Fruit fly (Drosophila melanogaster) whole organism: ENCODE data around the gene CG15628.

Experiments used
- CG8478 ChIP-seq: fragments of >200 bp; optimal IDR thresholded peaks from 2 replicates; lab custom pipeline; 2018; ENCODE audit warnings: inconsistent platforms
- Dll ChIP-seq: fragments of >200 bp; optimal IDR thresholded peaks from 2 replicates; lab custom pipeline; 2017
- EcR ChIP-seq, 2 experiments: fragments of >200 bp; optimal IDR thresholded peaks; 2 replicates each; lab custom pipeline; 2017; ENCODE audit warnings: missing biosample characterization in 2 of 2, missing genetic modification characterization in 2 of 2, missing genetic modification reagents in 2 of 2
- pan ChIP-seq: fragments of >200 bp; optimal IDR thresholded peaks from 2 replicates; lab custom pipeline; 2017
- psq ChIP-seq: fragments of >200 bp; optimal IDR thresholded peaks from 2 replicates; lab custom pipeline; 2017
- usp ChIP-seq: fragments of >200 bp; optimal IDR thresholded peaks from 2 replicates; lab custom pipeline; 2017; ENCODE audit warnings: missing biosample characterization, missing genetic modification characterization, mixed read lengths

CG15628 gene

DNA sequence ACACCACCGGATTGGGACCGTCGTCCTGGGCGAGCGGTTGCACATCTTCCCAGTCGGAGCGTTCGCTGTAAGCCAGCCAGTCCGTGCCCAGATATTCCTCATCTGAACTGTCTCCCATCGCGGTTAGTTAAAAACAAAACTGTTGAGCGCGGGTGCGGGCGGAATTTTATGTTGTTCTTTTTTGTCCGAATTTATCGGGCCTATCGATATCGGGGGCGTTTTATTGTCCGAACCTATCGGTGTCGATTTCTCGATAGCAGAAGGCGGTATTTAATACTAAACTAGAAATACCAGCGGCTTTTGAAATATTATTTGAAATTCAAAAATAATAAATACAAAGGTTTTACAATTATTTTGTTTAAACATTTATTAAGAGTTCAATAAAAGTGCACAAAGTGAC, 8.9 kb downstream of the CG15628 start, which contains the start of gene Fnta:
Gene Fnta (minus strand): TSS at position 204 of the 400 bp plus-strand sequence.
- TF ChIP-seq pan (lab: Kevin White, UChicago) (no peak), CG8478 (lab: Kevin White, UChicago) (no peak), EcR (GFP tag; optimal IDR thresholded peaks at IDR 0.05; lab: Kevin White, UChicago) (no peak), Dll (lab: Kevin White, UChicago) (no peak), usp (no peak), psq (lab: Kevin White, UChicago) (no peak)

DNA sequence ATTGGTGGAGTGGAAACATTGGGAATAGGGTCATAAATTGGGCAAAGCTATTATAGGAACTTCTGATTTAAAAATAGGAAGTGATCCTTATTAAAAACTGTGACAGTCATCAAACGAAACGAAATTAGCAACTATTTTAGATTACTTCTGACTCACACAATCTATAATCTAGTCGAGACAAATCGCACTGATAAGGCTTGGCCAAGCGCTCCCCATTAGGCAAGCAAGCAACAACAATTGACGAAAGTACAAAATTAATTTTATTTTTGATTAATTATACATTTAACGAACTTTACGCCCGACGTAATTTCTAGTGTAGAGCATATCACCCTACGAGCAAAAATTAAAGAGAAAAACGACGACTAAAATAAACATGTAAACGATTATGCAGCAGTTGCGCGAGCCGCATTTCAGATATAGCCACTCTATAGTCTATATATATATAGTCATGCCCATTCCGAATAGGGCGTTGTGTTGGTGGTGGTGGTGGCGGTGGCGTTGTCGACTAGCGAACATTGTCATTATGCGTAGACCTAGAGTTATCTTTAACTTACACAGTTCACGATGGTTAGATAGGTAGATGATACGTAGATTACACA, 13.6 kb downstream of the CG15628 start, which contains the start of gene Ir25a:
Gene Ir25a (minus strand): TSS at position 210 of the 599 bp plus-strand sequence.
- no peak for TF ChIP-seq Dll (lab: Kevin White, UChicago)
- no peak for TF ChIP-seq psq (lab: Kevin White, UChicago)
- no peak for TF ChIP-seq pan (lab: Kevin White, UChicago)
- no peak for TF ChIP-seq CG8478 (lab: Kevin White, UChicago)
- TF ChIP-seq EcR (GFP tag; optimal IDR thresholded peaks at IDR 0.05; lab: Kevin White, UChicago), result no peak
- TF ChIP-seq usp, result no peak

dm6 chr2L:4836193-4836592, 14.6 kb downstream of the CG15628 start:
- no peak for TF ChIP-seq pan (lab: Kevin White, UChicago)
- TF ChIP-seq psq (lab: Kevin White, UChicago), result no peak
- TF ChIP-seq CG8478 (lab: Kevin White, UChicago), result no peak
- TF ChIP-seq Dll (lab: Kevin White, UChicago), result no peak
- TF ChIP-seq usp, result no peak
- TF ChIP-seq EcR (GFP tag; optimal IDR thresholded peaks at IDR 0.05; lab: Kevin White, UChicago), result no peak

DNA sequence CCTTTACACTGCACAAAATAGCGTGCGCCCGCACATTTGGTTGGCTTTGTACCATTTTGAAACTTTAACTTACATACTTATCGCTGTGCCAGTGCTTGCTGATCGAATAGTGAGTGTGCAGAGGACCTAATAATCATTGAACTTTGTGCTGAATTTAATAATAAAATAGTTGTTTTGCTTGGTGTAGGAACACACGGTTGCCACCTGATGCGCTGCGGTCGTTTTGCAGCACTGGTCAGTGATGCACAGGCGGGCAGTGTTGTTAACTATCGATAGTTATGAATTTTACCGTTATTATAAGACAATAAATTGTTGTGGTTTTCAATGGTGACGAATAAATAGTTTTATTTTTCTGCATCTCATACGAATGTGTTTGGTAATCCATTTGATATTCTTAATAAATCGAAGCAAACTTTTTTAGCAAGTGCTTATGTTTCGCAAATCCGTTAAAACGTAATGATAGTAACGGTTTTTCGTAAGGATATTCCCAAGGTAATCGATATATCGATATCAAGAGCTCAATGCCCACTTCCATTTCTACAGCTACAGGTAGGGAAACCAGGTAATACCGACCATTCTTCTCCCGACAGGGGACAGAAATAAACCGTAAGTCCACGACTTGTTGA, 16.3 kb downstream of the CG15628 start, which contains the start of the genes tank and CG12194:
Gene tank (minus strand): TSS at position 228 of the 626 bp plus-strand sequence.
Gene CG12194 (plus strand): TSS at position 576 of the 626 bp plus-strand sequence.
- TF ChIP-seq psq (lab: Kevin White, UChicago) (no peak), usp (no peak), Dll (lab: Kevin White, UChicago) (no peak), CG8478 (lab: Kevin White, UChicago) (no peak), pan (lab: Kevin White, UChicago) (no peak), EcR (GFP tag; optimal IDR thresholded peaks at IDR 0.05; lab: Kevin White, UChicago) (no peak)

DNA sequence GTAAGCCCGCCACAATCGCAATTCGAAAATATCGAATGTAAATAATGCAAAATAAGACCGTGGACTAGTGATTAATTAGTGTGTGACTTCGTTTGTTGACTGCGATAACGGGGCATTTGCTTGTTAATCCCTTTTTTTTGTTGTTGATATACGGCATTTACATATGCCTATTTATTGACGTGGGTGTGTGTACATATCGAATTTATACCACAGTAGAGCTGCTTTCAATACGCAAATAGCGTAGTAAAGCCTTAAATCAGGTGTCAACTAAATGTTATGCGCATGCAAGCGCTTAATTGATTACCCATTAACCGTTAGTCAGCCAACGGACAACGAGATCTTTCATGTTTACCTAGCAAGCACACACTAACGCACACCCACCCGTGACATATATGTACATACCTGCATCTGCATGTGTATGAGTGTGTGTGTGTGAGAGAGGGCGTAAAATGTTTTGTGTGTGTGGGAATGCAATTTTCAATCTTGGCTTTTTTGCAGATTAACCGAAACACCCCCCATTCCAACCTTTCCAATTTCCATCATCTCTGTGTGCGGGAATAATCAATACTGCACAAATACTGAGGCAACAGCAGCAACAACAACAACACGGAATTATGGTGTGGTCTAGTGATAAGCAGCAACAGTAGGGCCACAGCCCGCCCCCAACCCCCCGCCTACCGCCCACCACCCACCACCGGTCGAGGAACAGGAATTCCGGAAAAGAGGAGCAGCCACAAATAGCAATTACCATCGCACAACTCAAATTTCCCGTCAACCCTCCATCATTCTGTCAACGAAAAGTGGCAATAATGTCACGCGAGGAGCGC, 17.1 kb downstream of the CG15628 start:
- no peak for TF ChIP-seq CG8478 (lab: Kevin White, UChicago)
- TF ChIP-seq usp, result no peak
- no peak for TF ChIP-seq EcR (GFP tag; optimal IDR thresholded peaks at IDR 0.05; lab: Kevin White, UChicago)
- no peak for TF ChIP-seq Dll (lab: Kevin White, UChicago)
- TF ChIP-seq pan (lab: Kevin White, UChicago), result no peak
- TF ChIP-seq psq (lab: Kevin White, UChicago), result no peak

dm6 chr2L:4846629-4847125, 25.1 kb downstream of the CG15628 start:
- TF ChIP-seq CG8478 (lab: Kevin White, UChicago) (no peak), EcR (GFP tag; optimal IDR thresholded peaks at IDR 0.05; lab: Kevin White, UChicago) (no peak), usp (no peak), pan (lab: Kevin White, UChicago) (no peak), psq (lab: Kevin White, UChicago) (no peak), Dll (lab: Kevin White, UChicago) (no peak)

DNA sequence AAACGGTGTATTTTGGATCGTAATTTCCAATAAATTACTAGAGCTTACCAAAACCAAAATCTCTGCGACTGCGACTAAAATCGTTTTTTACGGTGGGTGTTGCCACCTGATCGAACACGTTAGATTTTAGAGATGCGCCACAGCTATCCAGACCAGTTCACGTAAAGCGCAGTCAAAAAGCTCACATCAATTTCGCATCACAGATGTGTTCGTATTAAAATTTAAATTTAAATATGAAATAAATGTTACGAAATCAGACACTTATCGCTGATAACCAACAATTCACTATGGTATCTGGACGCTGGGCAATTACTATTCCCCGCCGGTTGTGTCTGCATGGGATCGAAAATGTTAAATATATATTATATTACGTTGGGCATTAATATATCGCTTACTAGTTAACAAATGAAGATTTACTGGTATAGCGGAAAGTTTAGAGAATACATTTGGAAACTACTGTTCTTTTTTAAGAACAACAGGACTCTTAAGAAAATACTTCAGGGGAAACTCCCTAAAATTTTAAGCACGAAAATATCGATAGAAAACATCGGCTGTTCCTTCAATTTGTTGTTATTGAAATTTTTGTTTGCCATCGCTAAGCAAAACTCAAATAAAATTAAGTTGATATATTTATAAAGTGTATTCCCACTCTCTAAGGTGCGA, 25.7 kb downstream of the CG15628 start, which contains the start of the genes mxt and CG11927:
Gene mxt (minus strand): TSS at position 105 of the 663 bp plus-strand sequence.
Gene CG11927 (plus strand): TSS at position 576 of the 663 bp plus-strand sequence.
- TF ChIP-seq usp (no peak), psq (lab: Kevin White, UChicago) (no peak), Dll (lab: Kevin White, UChicago) (no peak), CG8478 (lab: Kevin White, UChicago) (no peak), pan (lab: Kevin White, UChicago) (no peak), EcR (GFP tag; optimal IDR thresholded peaks at IDR 0.05; lab: Kevin White, UChicago) (no peak)

- TF ChIP-seq psq (lab: Kevin White, UChicago) (no peak), usp (no peak), Dll (lab: Kevin White, UChicago) (no peak), pan (lab: Kevin White, UChicago) (no peak), EcR (GFP tag; optimal IDR thresholded peaks at IDR 0.05; lab: Kevin White, UChicago) (no peak), CG8478 (lab: Kevin White, UChicago) (no peak)
Measured at dm6 chr2L:4850356-4850755, 28.8 kb downstream of the CG15628 start, which contains the start of the genes mRpS2 and Mon1. Gene mRpS2 (minus strand): TSS chr2L:4850419. Gene Mon1 (plus strand): TSS chr2L:4850641.

DNA sequence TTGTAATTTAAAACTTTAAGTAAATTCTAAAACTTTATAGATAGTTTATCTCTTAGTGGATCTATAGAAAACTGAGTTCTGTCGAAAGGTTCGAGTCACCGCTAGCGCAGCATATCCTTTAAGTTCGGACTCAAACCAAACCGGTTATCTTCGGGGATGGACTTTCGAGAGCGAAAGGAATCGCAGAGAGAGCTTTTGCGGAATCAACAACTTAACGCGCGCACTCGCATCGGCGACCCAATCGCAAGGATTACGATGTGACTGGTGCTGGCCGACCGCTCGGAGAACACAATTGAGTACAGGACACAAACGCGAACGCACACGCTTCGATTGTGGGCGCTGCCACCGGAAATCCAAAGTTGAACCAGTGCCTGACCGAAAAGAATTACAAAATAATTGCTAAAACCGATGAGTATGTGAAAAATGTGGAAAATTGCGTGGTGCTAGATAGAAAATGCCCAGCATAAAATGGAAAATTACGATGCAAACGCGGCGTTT, 31.1 kb downstream of the CG15628 start, which contains the start of gene smog:
Gene smog (plus strand): TSS at position 260 of the 498 bp plus-strand sequence.
- TF ChIP-seq psq (lab: Kevin White, UChicago) (no peak), Dll (lab: Kevin White, UChicago) (no peak), usp (no peak), pan (lab: Kevin White, UChicago) (no peak), EcR (GFP tag; optimal IDR thresholded peaks at IDR 0.05; lab: Kevin White, UChicago) (no peak), CG8478 (lab: Kevin White, UChicago) (no peak)

DNA sequence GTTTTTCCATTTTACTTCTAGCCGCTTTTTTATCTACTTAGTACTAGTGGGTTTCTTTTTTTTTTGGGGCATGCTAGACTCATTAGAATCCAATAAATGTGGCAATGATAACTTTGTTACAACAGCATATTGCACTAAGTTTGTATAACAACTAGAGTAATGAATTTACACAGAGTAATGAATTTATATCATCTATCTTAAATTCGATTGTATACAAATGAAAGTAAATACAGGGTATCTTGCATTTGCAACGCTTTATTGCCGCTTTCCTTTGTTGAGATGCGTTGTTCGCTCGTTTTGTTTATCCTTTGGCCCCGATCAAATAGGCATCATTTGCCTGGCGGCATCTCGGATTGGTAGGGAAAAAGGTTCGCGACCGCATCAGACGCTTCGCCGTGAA, 33.2 kb downstream of the CG15628 start:
- TF ChIP-seq Dll (lab: Kevin White, UChicago) (no peak), usp (no peak), CG8478 (lab: Kevin White, UChicago) (no peak), EcR (GFP tag; optimal IDR thresholded peaks at IDR 0.05; lab: Kevin White, UChicago) (no peak), pan (lab: Kevin White, UChicago) (no peak), psq (lab: Kevin White, UChicago) (no peak)
